Worm (Caenorhabditis elegans) whole organism, young adult: ENCODE measurements around the gene cyp-33C9.

Experiments
- Y79H2A.3 ChIP-seq: fragments of 200-800 bp; sonication (Bioruptor generic); conservative IDR thresholded peaks from 2 replicates; pipeline ENCODE4 v1.3.6; 2022; ENCODE audit warnings: missing genetic modification reagents, missing genetic modification characterization, missing compliant biosample characterization
- cebp-1 ChIP-seq, 2 experiments: fragments of 200-800 bp in 1 of 2; sonication (Bioruptor generic) in 1 of 2; sonication (generic microtip) in 1 of 2; IDR thresholded peaks in 1 of 2; optimal IDR thresholded peaks in 1 of 2; 2 replicates each; pipeline versions ENCODE4 v1.3.6 to Lab custom; 2017 to 2022; ENCODE audit warnings: missing compliant biosample characterization in 2 of 2, missing genetic modification characterization in 2 of 2, mild to moderate bottlenecking in 1 of 2, missing genetic modification reagents in 1 of 2, moderate library complexity in 1 of 2
- nfya-1 ChIP-seq: sonication (generic microtip); optimal IDR thresholded peaks from 2 replicates; lab custom pipeline; 2017; ENCODE audit warnings: antibody characterized with exemption, missing compliant biosample characterization, missing genetic modification characterization, borderline replicate concordance; ENCODE audit not compliant: insufficient read depth
- nhr-90 ChIP-seq: sonication (generic microtip); optimal IDR thresholded peaks from 2 replicates; lab custom pipeline; 2016; ENCODE audit warnings: missing genotype, mild to moderate bottlenecking, missing genetic modification characterization, missing compliant biosample characterization
- repo-1 ChIP-seq: sonication (generic microtip); optimal IDR thresholded peaks from 2 replicates; lab custom pipeline; 2017; ENCODE audit warnings: mild to moderate bottlenecking, missing genetic modification characterization, missing compliant biosample characterization
- sea-2 ChIP-seq: fragments of 200-800 bp; sonication (Bioruptor generic); IDR thresholded peaks from 2 replicates; pipeline ENCODE4 v1.3.6; 2022; ENCODE audit warnings: missing genetic modification characterization, missing compliant biosample characterization
- snpc-4 ChIP-seq, 5 experiments: fragments of 150-350 bp in 1 of 5; sonication (generic microtip) in 4 of 5; optimal IDR thresholded peaks; 2 replicates each; lab custom pipeline; 2014 to 2018; ENCODE audit warnings: missing genetic modification characterization in 5 of 5, missing biosample characterization in 3 of 5, antibody characterized with exemption in 2 of 5, mild to moderate bottlenecking in 2 of 5, missing compliant biosample characterization in 2 of 5, missing genotype in 2 of 5, moderate library complexity in 2 of 5, missing genetic modification reagents in 1 of 5
- unc-62 ChIP-seq: fragments of 150-350 bp; optimal IDR thresholded peaks from 2 replicates; lab custom pipeline; 2014; ENCODE audit warnings: missing biosample characterization, missing genetic modification reagents, missing genetic modification characterization

ce11 chrV:3105810-3106209 is 11.4 kb upstream of the cyp-33C9 start, which contains the start of gene str-69:
- TF ChIP-seq Y79H2A.3 (GFP tag; lab: Robert Waterston, UW) (no peak), sea-2 (GFP tag; lab: Robert Waterston, UW) (no peak), cebp-1 (GFP tag; IDR thresholded peaks at IDR 0.05; lab: Robert Waterston, UW) (no peak), cebp-1 (tag; optimal IDR thresholded peaks at IDR 0.05; lab: Kevin White, UChicago) (no peak), unc-62 (no peak), repo-1 (tag; lab: Kevin White, UChicago) (no peak), snpc-4 (GFP tag; optimal IDR thresholded peaks at IDR 0.05; lab: Kevin White, UChicago) (no peak), snpc-4 (tag; optimal IDR thresholded peaks at IDR 0.05; lab: Kevin White, UChicago) (no peak), nfya-1 (tag; lab: Kevin White, UChicago) (no peak), nhr-90 (tag; lab: Kevin White, UChicago) (no peak)
